Fruit fly (Drosophila melanogaster) whole organism, embryonic: ENCODE results near the gene CG18281.
A peak's percentile ranks its signal among the peaks of the same experiment; 100 is the strongest.

Source experiments
- Bdp1 ChIP-seq: fragments of 200-800 bp; sonication (Bioruptor generic); optimal IDR thresholded peaks from 3 replicates; lab custom pipeline; 2016; ENCODE audit warnings: missing biosample characterization, missing genetic modification characterization
- Bgb ChIP-seq: fragments of 200-800 bp; sonication (Bioruptor generic); IDR thresholded peaks from 2 replicates; pipeline ENCODE4 v1.3.6; 2022; ENCODE audit warnings: missing biosample characterization, missing genetic modification characterization; ENCODE audit not compliant: partially characterized antibody
- CG10274 ChIP-seq: fragments of 200-800 bp; sonication (Bioruptor generic); optimal IDR thresholded peaks from 3 replicates; lab custom pipeline; 2017; ENCODE audit warnings: missing biosample characterization, mild to moderate bottlenecking, missing genetic modification characterization
- CG11695 ChIP-seq: fragments of 200-800 bp; sonication (Bioruptor generic); IDR thresholded peaks from 3 replicates; pipeline ENCODE4 v1.3.6; 2022; ENCODE audit warnings: missing biosample characterization, missing genetic modification characterization
- CG12155 ChIP-seq: fragments of 200-800 bp; sonication (Bioruptor generic); optimal IDR thresholded peaks from 3 replicates; lab custom pipeline; 2016; ENCODE audit warnings: missing biosample characterization, missing genetic modification characterization
- CG14860 ChIP-seq: fragments of 200-800 bp; sonication (Bioruptor generic); IDR thresholded peaks from 3 replicates; pipeline ENCODE4 v1.3.6; 2022; ENCODE audit warnings: missing biosample characterization, missing genetic modification characterization; ENCODE audit not compliant: partially characterized antibody
- CG15011 ChIP-seq: fragments of 200-800 bp; sonication (Bioruptor generic); optimal IDR thresholded peaks from 3 replicates; lab custom pipeline; 2018; ENCODE audit warnings: missing biosample characterization, mild to moderate bottlenecking, missing genetic modification characterization
- CG15269 ChIP-seq: fragments of 200-800 bp; sonication (Bioruptor generic); optimal IDR thresholded peaks from 2 replicates; lab custom pipeline; 2018; ENCODE audit warnings: missing biosample characterization, mild to moderate bottlenecking, missing genetic modification characterization, moderate library complexity
- CG15479 ChIP-seq: fragments of 200-800 bp; sonication (Bioruptor generic); optimal IDR thresholded peaks from 3 replicates; lab custom pipeline; 2019; ENCODE audit warnings: missing biosample characterization, mild to moderate bottlenecking, missing genetic modification characterization, moderate library complexity
- CG1602 ChIP-seq: fragments of 200-800 bp; sonication (Bioruptor generic); optimal IDR thresholded peaks from 3 replicates; lab custom pipeline; 2016; ENCODE audit warnings: missing biosample characterization, missing genetic modification characterization
- CG16779 ChIP-seq: fragments of 200-800 bp; sonication (Bioruptor generic); IDR thresholded peaks from 2 replicates; pipeline ENCODE4 v1.3.6; 2022; ENCODE audit warnings: missing biosample characterization, missing genetic modification characterization
- CG17568 ChIP-seq: fragments of 200-800 bp; sonication (Bioruptor generic); optimal IDR thresholded peaks from 2 replicates; lab custom pipeline; 2018; ENCODE audit warnings: missing biosample characterization, mild to moderate bottlenecking, missing genetic modification characterization, moderate library complexity
- CG18476 ChIP-seq: fragments of 200-800 bp; sonication (Bioruptor generic); optimal IDR thresholded peaks from 2 replicates; lab custom pipeline; 2016; ENCODE audit warnings: missing biosample characterization, mild to moderate bottlenecking, missing genetic modification characterization
- CG2875 ChIP-seq: fragments of 200-800 bp; sonication (Bioruptor generic); optimal IDR thresholded peaks from 2 replicates; lab custom pipeline; 2017; ENCODE audit warnings: missing biosample characterization, mild to moderate bottlenecking, missing genetic modification characterization, missing genetic modification reagents
- CG31388 ChIP-seq: fragments of 200-800 bp; sonication (Bioruptor generic); optimal IDR thresholded peaks from 2 replicates; lab custom pipeline; 2016; ENCODE audit warnings: missing biosample characterization, missing genetic modification characterization
- CG32772 ChIP-seq: fragments of 200-800 bp; sonication (Bioruptor generic); IDR thresholded peaks from 2 replicates; pipeline ENCODE4 v1.3.6; 2022; ENCODE audit warnings: missing biosample characterization, missing genetic modification characterization
- CG33557 ChIP-seq: fragments of 200-800 bp; sonication (Bioruptor generic); optimal IDR thresholded peaks from 2 replicates; lab custom pipeline; 2019; ENCODE audit warnings: missing biosample characterization, mild to moderate bottlenecking, missing genetic modification characterization, moderate library complexity
- CG7839 ChIP-seq: fragments of 200-800 bp; sonication (Bioruptor generic); optimal IDR thresholded peaks from 3 replicates; lab custom pipeline; 2018; ENCODE audit warnings: missing biosample characterization, mild to moderate bottlenecking, missing genetic modification characterization, moderate library complexity
- CG8359 ChIP-seq: fragments of 200-800 bp; sonication (Bioruptor generic); optimal IDR thresholded peaks from 2 replicates; lab custom pipeline; 2017; ENCODE audit warnings: missing biosample characterization, mild to moderate bottlenecking, missing genetic modification characterization, borderline replicate concordance
- CG8478 ChIP-seq: fragments of >200 bp; optimal IDR thresholded peaks from 2 replicates; lab custom pipeline; 2018
- CkIIα-i1 ChIP-seq: fragments of 200-800 bp; sonication (Bioruptor generic); IDR thresholded peaks from 2 replicates; pipeline ENCODE4 v1.3.6; 2022; ENCODE audit warnings: missing biosample characterization, missing genetic modification characterization
- Doc3 ChIP-seq: fragments of 200-800 bp; sonication (Bioruptor generic); IDR thresholded peaks from 3 replicates; pipeline ENCODE4 v1.3.6; 2022; ENCODE audit warnings: missing biosample characterization, missing genetic modification characterization; ENCODE audit not compliant: partially characterized antibody
- Fer2 ChIP-seq: fragments of 200-800 bp; sonication (Bioruptor generic); optimal IDR thresholded peaks from 2 replicates; lab custom pipeline; 2018; ENCODE audit warnings: missing biosample characterization, mild to moderate bottlenecking, missing genetic modification characterization, moderate library complexity
- Pdp1 ChIP-seq, 2 experiments: fragments of 200-800 bp; sonication (Bioruptor generic); optimal IDR thresholded peaks; 3 replicates each; lab custom pipeline; 2016; ENCODE audit warnings: missing biosample characterization in 2 of 2, missing genetic modification characterization in 2 of 2, mild to moderate bottlenecking in 1 of 2, moderate library complexity in 1 of 2
- Spps ChIP-seq: fragments of 200-800 bp; sonication (Bioruptor generic); optimal IDR thresholded peaks from 2 replicates; lab custom pipeline; 2018; ENCODE audit warnings: missing biosample characterization, mild to moderate bottlenecking, missing genetic modification characterization
- Stat92E ChIP-seq, 3 experiments: fragments of >200 bp in 2 of 3; fragments of 200-800 bp in 1 of 3; sonication (Bioruptor generic) in 1 of 3; optimal IDR thresholded peaks; 2 replicates each; lab custom pipeline; 2017 to 2019; ENCODE audit warnings: missing biosample characterization in 3 of 3, missing genetic modification characterization in 3 of 3, mild to moderate bottlenecking in 1 of 3, moderate library complexity in 1 of 3
- TFAM ChIP-seq: fragments of 200-800 bp; sonication (Bioruptor generic); optimal IDR thresholded peaks from 2 replicates; lab custom pipeline; 2017; ENCODE audit warnings: missing biosample characterization, missing genetic modification characterization, inconsistent platforms
- Tbp ChIP-seq: fragments of >200 bp; optimal IDR thresholded peaks from 2 replicates; lab custom pipeline; 2018; ENCODE audit warnings: missing biosample characterization, missing genetic modification characterization
- Xbp1 ChIP-seq: fragments of 200-800 bp; sonication (Bioruptor generic); optimal IDR thresholded peaks from 3 replicates; lab custom pipeline; 2016; ENCODE audit warnings: missing biosample characterization, mild to moderate bottlenecking, missing genetic modification characterization
- ac ChIP-seq: fragments of 200-800 bp; sonication (Bioruptor generic); optimal IDR thresholded peaks from 3 replicates; lab custom pipeline; 2017; ENCODE audit warnings: missing biosample characterization, mild to moderate bottlenecking, missing genetic modification characterization
- ap ChIP-seq: fragments of 200-800 bp; sonication (Bioruptor generic); IDR thresholded peaks from 2 replicates; pipeline ENCODE4 v1.3.6; 2022; ENCODE audit warnings: missing biosample characterization, missing genetic modification characterization
- dysf ChIP-seq: fragments of 200-800 bp; sonication (Bioruptor generic); IDR thresholded peaks from 3 replicates; pipeline ENCODE4 v1.3.6; 2022; ENCODE audit warnings: missing biosample characterization, missing genetic modification characterization
- en ChIP-seq: fragments of 200-800 bp; sonication (Bioruptor generic); optimal IDR thresholded peaks from 2 replicates; lab custom pipeline; 2016; ENCODE audit warnings: missing biosample characterization, missing genetic modification characterization
- esg ChIP-seq: fragments of 200-800 bp; sonication (Bioruptor generic); conservative IDR thresholded peaks from 2 replicates; pipeline ENCODE4 v1.3.6; 2022; ENCODE audit warnings: missing biosample characterization, missing genetic modification characterization
- fu2 ChIP-seq: fragments of 200-800 bp; sonication (Bioruptor generic); optimal IDR thresholded peaks from 2 replicates; lab custom pipeline; 2016; ENCODE audit warnings: missing biosample characterization, missing genetic modification characterization
- grn ChIP-seq: fragments of 200-800 bp; sonication (Bioruptor generic); optimal IDR thresholded peaks from 3 replicates; lab custom pipeline; 2017; ENCODE audit warnings: missing biosample characterization, missing genetic modification characterization
- gsb ChIP-seq: fragments of 200-800 bp; sonication (Bioruptor generic); IDR thresholded peaks from 2 replicates; pipeline ENCODE4 v1.3.6; 2022; ENCODE audit warnings: missing biosample characterization, missing genetic modification characterization
- hbn ChIP-seq: fragments of 200-800 bp; sonication (Bioruptor generic); IDR thresholded peaks from 2 replicates; pipeline ENCODE4 v1.3.6; 2022; ENCODE audit warnings: missing biosample characterization, missing genetic modification characterization; ENCODE audit not compliant: partially characterized antibody
- jigr1 ChIP-seq: fragments of 200-800 bp; sonication (Bioruptor generic); IDR thresholded peaks from 3 replicates; pipeline ENCODE4 v1.3.6; 2022; ENCODE audit warnings: missing biosample characterization, missing genetic modification characterization
- knrl ChIP-seq: fragments of 200-800 bp; sonication (Bioruptor generic); IDR thresholded peaks from 3 replicates; pipeline ENCODE4 v1.3.6; 2022; ENCODE audit warnings: missing biosample characterization, missing genetic modification characterization; ENCODE audit not compliant: partially characterized antibody
- p53 ChIP-seq: fragments of 200-800 bp; sonication (Bioruptor generic); optimal IDR thresholded peaks from 2 replicates; lab custom pipeline; 2016; ENCODE audit warnings: missing biosample characterization, missing genetic modification characterization
- pb ChIP-seq: fragments of 200-800 bp; sonication (Bioruptor generic); optimal IDR thresholded peaks from 3 replicates; lab custom pipeline; 2016; ENCODE audit warnings: missing biosample characterization, missing genetic modification characterization
- peb ChIP-seq: fragments of 200-800 bp; sonication (Bioruptor generic); IDR thresholded peaks from 2 replicates; pipeline ENCODE4 v1.3.6; 2022; ENCODE audit warnings: missing biosample characterization, missing genetic modification characterization
- pnt ChIP-seq: fragments of 200-800 bp; sonication (Bioruptor generic); optimal IDR thresholded peaks from 3 replicates; lab custom pipeline; 2016; ENCODE audit warnings: missing biosample characterization, missing genetic modification characterization
- pum ChIP-seq: fragments of 200-800 bp; sonication (Bioruptor generic); optimal IDR thresholded peaks from 2 replicates; lab custom pipeline; 2016; ENCODE audit warnings: missing biosample characterization, missing genetic modification characterization
- sens ChIP-seq: fragments of 200-800 bp; sonication (Bioruptor generic); peaks from one replicate; lab custom pipeline; 2016; ENCODE audit warnings: missing biosample characterization, missing genetic modification characterization
- seq ChIP-seq: fragments of 200-800 bp; sonication (Bioruptor generic); IDR thresholded peaks from 2 replicates; pipeline ENCODE4 v1.3.6; 2022; ENCODE audit warnings: missing biosample characterization, missing genetic modification characterization
- sqz ChIP-seq: fragments of 200-800 bp; sonication (Bioruptor generic); optimal IDR thresholded peaks from 3 replicates; lab custom pipeline; 2018; ENCODE audit warnings: missing biosample characterization, mild to moderate bottlenecking, missing genetic modification characterization
- tap ChIP-seq: fragments of 200-800 bp; optimal IDR thresholded peaks from 3 replicates; lab custom pipeline; 2019; ENCODE audit warnings: missing biosample characterization, mild to moderate bottlenecking, missing genetic modification characterization, moderate library complexity
- trem ChIP-seq: fragments of 200-800 bp; optimal IDR thresholded peaks from 3 replicates; lab custom pipeline; 2019; ENCODE audit warnings: missing biosample characterization, mild to moderate bottlenecking, missing genetic modification characterization, moderate library complexity
- usp ChIP-seq: fragments of >200 bp; optimal IDR thresholded peaks from 2 replicates; lab custom pipeline; 2017; ENCODE audit warnings: missing biosample characterization, missing genetic modification characterization

Gene CG18281

dm6 chr3L:20470991-20471498 is 28.6 kb upstream of the CG18281 start (continued):
- TF ChIP-seq CG1602 (GFP tag; lab: Kevin White, UChicago) (peak; percentile 8), CG31388 (GFP tag; lab: Kevin White, UChicago) (no peak), CG18476 (GFP tag; lab: Kevin White, UChicago) (peak; percentile 6), Stat92E (GFP tag; optimal IDR thresholded peaks at IDR 0.05; lab: Kevin White, UChicago) (no peak), esg (peak; percentile 22; the same call in 1 of the 2 replicates), CG15479 (GFP tag; lab: Kevin White, UChicago) (no peak), Bdp1 (no peak), gsb (GFP tag; lab: Robert Waterston, UW) (no peak), Fer2 (tag; lab: Kevin White, UChicago) (no peak), seq (GFP tag; lab: Robert Waterston, UW) (peak; percentile 69), CG32772 (0 out of 2 replicates have a peak, but pooled peaks have one; percentile 15), CG8359 (peak; percentile 5), Bgb (GFP tag; lab: Robert Waterston, UW) (no peak), jigr1 (GFP tag; lab: Robert Waterston, UW) (no peak), pnt (GFP tag; lab: Kevin White, UChicago) (no peak), CG2875 (peak; percentile 56), CG12155 (no peak), CG15269 (tag; lab: Kevin White, UChicago) (peak; percentile 56), sqz (GFP tag; lab: Kevin White, UChicago) (peak; percentile 64), CG16779 (GFP tag; lab: Robert Waterston, UW) (no peak), hbn (GFP tag; lab: Robert Waterston, UW) (no peak), CG7839 (peak; percentile 58), CG17568 (GFP tag; lab: Kevin White, UChicago) (peak; percentile 34), pum (GFP tag; lab: Kevin White, UChicago) (no peak), p53 (no peak), peb (peak; percentile 9; the same call in 1 of the 2 replicates), ap (GFP tag; lab: Robert Waterston, UW) (peak; percentile 26; the same call in 1 of the 2 replicates), CG8478 (no peak), TFAM (GFP tag; lab: Kevin White, UChicago) (no peak), CG10274 (GFP tag; lab: Kevin White, UChicago) (peak; percentile 31), Doc3 (no peak), CG15011 (peak; percentile 0), sens (GFP tag; lab: Kevin White, UChicago) (peak; percentile 26), CG11695 (GFP tag; lab: Robert Waterston, UW) (peak; percentile 66; the same call in 2 of the 3 replicates), CG33557 (GFP tag; lab: Kevin White, UChicago) (no peak), CkIIα-i1 (GFP tag; lab: Robert Waterston, UW) (no peak), knrl (GFP tag; lab: Robert Waterston, UW) (no peak), Spps (tag; lab: Kevin White, UChicago) (no peak), Xbp1 (GFP tag; lab: Kevin White, UChicago) (peak; percentile 54), Pdp1 (GFP tag; optimal IDR thresholded peaks at IDR 0.05; lab: Kevin White, UChicago) (peak in 1 of 2 experiments; percentile 46), tap (tag; lab: Kevin White, UChicago) (peak; percentile 68), en (GFP tag; lab: Kevin White, UChicago) (no peak), dysf (peak; percentile 74), grn (GFP tag; lab: Kevin White, UChicago) (peak; percentile 83), usp (GFP tag; lab: Kevin White, UChicago) (no peak), pb (GFP tag; lab: Kevin White, UChicago) (no peak), CG14860 (GFP tag; lab: Robert Waterston, UW) (no peak), trem (no peak), Tbp (GFP tag; lab: Kevin White, UChicago) (no peak), fu2 (GFP tag; lab: Kevin White, UChicago) (no peak), ac (GFP tag; lab: Kevin White, UChicago) (peak; percentile 30)
